Fruit fly (Drosophila melanogaster): ENCODE data around the gene CG9215.

CG9215 gene

DNA sequence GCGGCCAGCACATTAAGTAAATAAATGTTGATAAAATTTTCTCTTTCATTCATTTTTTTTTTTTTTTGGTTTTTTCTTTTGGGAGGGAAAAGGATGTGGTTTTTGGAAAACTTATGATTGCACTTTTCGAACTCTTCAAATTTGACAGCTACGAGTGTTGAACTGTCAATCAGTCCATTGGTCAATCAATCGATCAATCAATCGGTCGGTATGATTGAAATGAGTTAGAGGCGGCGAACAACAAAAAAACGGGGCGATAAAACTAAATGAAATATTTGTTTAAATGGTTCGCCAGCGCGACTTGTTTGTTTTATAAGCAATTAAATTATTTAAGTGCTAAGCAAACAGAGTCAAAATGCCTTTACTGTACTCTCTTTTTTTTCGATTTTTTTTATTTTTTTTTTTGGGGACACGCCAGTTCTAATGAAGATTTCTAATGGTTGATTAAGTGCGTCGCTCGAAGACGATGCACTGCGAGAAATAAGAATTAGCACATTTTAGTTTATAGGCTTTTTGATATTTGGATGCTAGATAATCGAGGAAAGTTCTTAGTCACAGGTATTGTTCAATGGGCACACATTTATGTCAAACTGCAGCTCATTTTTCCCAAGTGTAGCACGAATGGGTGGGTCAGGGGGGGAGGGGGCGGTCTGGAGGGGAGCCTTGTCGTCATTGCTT is 36.4 kb upstream of the CG9215 start:
- TF ChIP-seq CG8089 (GFP tag; optimal IDR thresholded peaks at IDR 0.05), result peak; percentile 72
- no peak for TF ChIP-seq ato (GFP tag; IDR thresholded peaks at IDR 0.05; ENCODE audit: partially characterized antibody)
- TF ChIP-seq Hr3 (GFP tag; optimal IDR thresholded peaks at IDR 0.05), result peak; percentile 83
- no peak for TF ChIP-seq lbe (GFP tag; optimal IDR thresholded peaks at IDR 0.05)
- peak; percentile 76 for TF ChIP-seq Rx (GFP tag; IDR thresholded peaks at IDR 0.05)
- no peak for TF ChIP-seq CG13894 (tag; optimal IDR thresholded peaks at IDR 0.05)
- TF ChIP-seq CG12299 (tag; optimal IDR thresholded peaks at IDR 0.05), result peak; percentile 45
- peak; percentile 86 for TF ChIP-seq gem (tag; optimal IDR thresholded peaks at IDR 0.05)
- TF ChIP-seq Mes4 (GFP tag; optimal IDR thresholded peaks at IDR 0.05), result peak; percentile 53
- peak; percentile 86 for TF ChIP-seq dmrt99B (tag; optimal IDR thresholded peaks at IDR 0.05)
- TF ChIP-seq CG32772 (GFP tag; IDR thresholded peaks at IDR 0.05), result peak; percentile 86
- TF ChIP-seq Poxn (GFP tag; IDR thresholded peaks at IDR 0.05), result no peak
- TF ChIP-seq CG9817 (tag; optimal IDR thresholded peaks at IDR 0.05), result peak; percentile 88
- no peak for TF ChIP-seq Doc2 (GFP tag; IDR thresholded peaks at IDR 0.05)
- TF ChIP-seq Fer1 (GFP tag; optimal IDR thresholded peaks at IDR 0.05), result peak; percentile 78
- peak; percentile 61 for TF ChIP-seq danr (GFP tag; IDR thresholded peaks at IDR 0.05)
- TF ChIP-seq Med (GFP tag), result peak; percentile 95
- TF ChIP-seq CG4730 (GFP tag; IDR thresholded peaks at IDR 0.05), result peak; percentile 76
- 0 out of 2 replicates have a peak, but pooled peaks have one; percentile 37 for TF ChIP-seq sim (GFP tag; IDR thresholded peaks at IDR 0.05)
- no peak for TF ChIP-seq CG8765 (GFP tag; IDR thresholded peaks at IDR 0.05)
- no peak for TF ChIP-seq cas (GFP tag; IDR thresholded peaks at IDR 0.05)
- TF ChIP-seq al (GFP tag; IDR thresholded peaks at IDR 0.05), result 0 out of 2 replicates have a peak, but pooled peaks have one; percentile 44
- peak; percentile 52 for TF ChIP-seq CG4404 (GFP tag; IDR thresholded peaks at IDR 0.05)
- peak; percentile 64 for TF ChIP-seq chn (GFP tag; optimal IDR thresholded peaks at IDR 0.05)
- TF ChIP-seq TFAM (GFP tag; optimal IDR thresholded peaks at IDR 0.05), result peak; percentile 52
- TF ChIP-seq her (GFP tag; optimal IDR thresholded peaks at IDR 0.05), result peak; percentile 59
- peak; percentile 53 for TF ChIP-seq CG10267 (tag; optimal IDR thresholded peaks at IDR 0.05)
- peak; percentile 78 for TF ChIP-seq CG12219 (GFP tag; optimal IDR thresholded peaks at IDR 0.05)
- TF ChIP-seq ac (GFP tag; optimal IDR thresholded peaks at IDR 0.05), result no peak
- TF ChIP-seq CG15011 (GFP tag; optimal IDR thresholded peaks at IDR 0.05), result peak; percentile 45
- peak; percentile 66 for TF ChIP-seq CG8944 (GFP tag; optimal IDR thresholded peaks at IDR 0.05)
- TF ChIP-seq CG4820 (GFP tag; optimal IDR thresholded peaks at IDR 0.05), result peak; percentile 84
- TF ChIP-seq org-1 (GFP tag; optimal IDR thresholded peaks at IDR 0.05), result peak; percentile 68
- TF ChIP-seq kay (GFP tag; optimal IDR thresholded peaks at IDR 0.05), result peak; percentile 77
- no peak for TF ChIP-seq CG6791 (GFP tag; IDR thresholded peaks at IDR 0.05; ENCODE audit: partially characterized antibody)
- TF ChIP-seq CG13123 (GFP tag; optimal IDR thresholded peaks at IDR 0.05), result peak; percentile 65
- TF ChIP-seq CG11398 (GFP tag; optimal IDR thresholded peaks at IDR 0.05), result peak; percentile 62
- TF ChIP-seq p53 (GFP tag; optimal IDR thresholded peaks at IDR 0.05), result peak; percentile 14
- no peak for TF ChIP-seq CG7928 (GFP tag; optimal IDR thresholded peaks at IDR 0.05)
- peak; percentile 55; the same call in 2 of the 3 replicates for TF ChIP-seq B-H1 (GFP tag; IDR thresholded peaks at IDR 0.05)
- no peak for TF ChIP-seq CG1832 (GFP tag; optimal IDR thresholded peaks at IDR 0.05)
- TF ChIP-seq CrebB (tag; optimal IDR thresholded peaks at IDR 0.05), result peak; percentile 49
- no peak for TF ChIP-seq cad (GFP tag; optimal IDR thresholded peaks at IDR 0.05)
- TF ChIP-seq CG10565 (GFP tag; optimal IDR thresholded peaks at IDR 0.05), result no peak
- peak in 1 of 3 experiments; percentile 73 for TF ChIP-seq lola (GFP tag; optimal IDR thresholded peaks at IDR 0.05)
- TF ChIP-seq zen (tag; optimal IDR thresholded peaks at IDR 0.05), result peak; percentile 50
- peak; percentile 53; the same call in 2 of the 3 replicates for TF ChIP-seq CG11560 (tag; IDR thresholded peaks at IDR 0.05)
- no peak for TF ChIP-seq CG15479 (GFP tag; optimal IDR thresholded peaks at IDR 0.05)
- TF ChIP-seq fru (optimal IDR thresholded peaks at IDR 0.05), result no peak
- TF ChIP-seq nom (GFP tag; optimal IDR thresholded peaks at IDR 0.05), result no peak

Measured in whole organism, embryonic.